Fruit fly (Drosophila melanogaster) Kc167 (cell line): ENCODE data around the gene CG42751.

Source experiments
- Myc ChIP-seq: fragments of >200 bp; optimal IDR thresholded peaks from 2 replicates; lab custom pipeline; 2017; ENCODE audit warnings: missing external identifiers
- Sin3A ChIP-seq: fragments of >200 bp; optimal IDR thresholded peaks from 2 replicates; lab custom pipeline; 2018; ENCODE audit warnings: missing external identifiers
- h ChIP-seq: fragments of >200 bp; optimal IDR thresholded peaks from 3 replicates; lab custom pipeline; 2018; ENCODE audit warnings: missing external identifiers
- insv ChIP-seq: fragments of >200 bp; optimal IDR thresholded peaks from 3 replicates; lab custom pipeline; 2018; ENCODE audit warnings: missing external identifiers
- psq ChIP-seq: fragments of >200 bp; optimal IDR thresholded peaks from 2 replicates; lab custom pipeline; 2017; ENCODE audit warnings: missing external identifiers
- ttk ChIP-seq: sonication (Bioruptor generic); optimal IDR thresholded peaks from 2 replicates; lab custom pipeline; 2017; ENCODE audit warnings: missing external identifiers

Gene CG42751

DNA sequence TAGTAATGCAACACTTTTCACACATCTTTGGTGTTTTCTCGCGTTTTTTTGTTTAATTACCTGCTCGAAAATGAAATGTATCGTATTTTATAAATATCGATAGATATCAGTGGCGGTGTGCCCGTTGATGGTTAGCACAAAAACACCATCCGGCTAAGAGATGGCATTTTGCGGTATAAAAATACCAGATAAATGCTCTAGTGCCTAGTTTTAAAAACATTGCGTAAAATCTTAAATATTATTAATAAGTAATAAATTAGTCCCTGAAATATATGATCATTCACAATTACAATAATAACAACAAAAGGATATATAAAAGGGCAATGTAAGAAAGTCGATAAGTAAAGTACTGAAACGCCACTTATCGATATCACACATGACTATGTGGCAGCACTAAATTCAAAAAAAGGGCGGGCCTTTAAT lies 39.6 kb upstream of the CG42751 start, which contains the start of gene CycY:
Gene CycY, minus strand, starts transcription at position 116 of the 423 bp plus-strand sequence.
- no peak for TF ChIP-seq Myc (lab: Kevin White, UChicago)
- TF ChIP-seq h = no peak
- no peak for TF ChIP-seq insv (lab: Kevin White, UChicago)
- no peak for TF ChIP-seq Sin3A (lab: Kevin White, UChicago)
- no peak for TF ChIP-seq psq (lab: Kevin White, UChicago)
- TF ChIP-seq ttk = no peak

DNA sequence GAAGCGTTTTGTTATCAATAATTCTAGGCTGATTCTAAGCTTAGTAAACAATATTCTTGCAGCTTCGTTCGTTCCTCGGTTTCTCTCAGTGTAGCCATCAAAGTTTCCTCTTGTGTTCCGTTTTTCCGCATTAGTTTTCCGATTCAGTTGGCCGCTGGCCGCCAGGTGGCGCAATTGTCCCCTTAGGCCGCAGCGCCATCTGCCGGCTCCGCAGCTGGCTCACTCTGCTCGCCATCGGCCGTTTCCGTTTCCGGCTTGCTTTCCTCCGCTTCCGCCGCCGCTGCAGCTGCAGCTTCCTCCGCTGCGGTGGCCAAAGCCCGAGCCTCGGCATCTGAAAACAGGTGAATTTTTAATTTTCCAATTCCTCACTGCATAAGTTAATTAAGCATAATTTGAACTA lies 36.9 kb upstream of the CG42751 start:
- TF ChIP-seq insv (lab: Kevin White, UChicago) = no peak
- TF ChIP-seq Sin3A (lab: Kevin White, UChicago) = no peak
- TF ChIP-seq psq (lab: Kevin White, UChicago) = no peak
- no peak for TF ChIP-seq ttk
- no peak for TF ChIP-seq Myc (lab: Kevin White, UChicago)
- peak; percentile 47 for TF ChIP-seq h

DNA sequence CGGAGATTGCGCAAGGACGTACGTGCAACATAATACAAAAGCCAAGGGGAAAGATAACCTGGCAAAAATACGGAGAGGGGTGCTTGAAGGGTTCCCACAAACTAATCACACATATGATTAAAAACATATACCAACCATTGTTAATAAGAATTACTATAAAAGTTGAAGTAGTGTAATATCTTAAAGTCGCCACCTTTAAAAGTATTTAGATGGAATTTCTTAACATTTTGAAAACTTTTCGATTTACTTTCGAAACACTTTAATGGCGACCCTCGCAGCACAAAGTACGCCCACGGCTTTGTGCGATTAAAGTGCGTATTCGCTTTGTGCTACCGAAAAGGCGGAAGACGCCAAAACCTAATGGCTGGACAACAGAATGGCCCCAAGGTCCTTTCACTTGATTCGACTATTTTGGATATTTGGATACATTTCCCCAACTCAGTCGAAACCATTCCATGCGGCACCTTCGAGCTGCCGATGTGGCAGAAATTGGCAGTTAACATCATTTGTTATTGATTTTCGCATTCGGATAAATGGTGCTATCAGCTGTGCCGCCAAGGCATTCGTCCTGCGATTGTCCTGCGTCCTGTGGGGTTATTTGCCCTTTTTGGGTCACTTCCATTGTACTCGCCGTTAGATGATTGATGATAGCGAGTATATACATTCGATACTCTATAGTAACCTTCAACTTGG lies 29.6 kb upstream of the CG42751 start:
- no peak for TF ChIP-seq h
- TF ChIP-seq Sin3A (lab: Kevin White, UChicago) = no peak
- TF ChIP-seq Myc (lab: Kevin White, UChicago) = no peak
- TF ChIP-seq ttk = no peak
- TF ChIP-seq insv (lab: Kevin White, UChicago) = no peak
- TF ChIP-seq psq (lab: Kevin White, UChicago) = no peak

DNA sequence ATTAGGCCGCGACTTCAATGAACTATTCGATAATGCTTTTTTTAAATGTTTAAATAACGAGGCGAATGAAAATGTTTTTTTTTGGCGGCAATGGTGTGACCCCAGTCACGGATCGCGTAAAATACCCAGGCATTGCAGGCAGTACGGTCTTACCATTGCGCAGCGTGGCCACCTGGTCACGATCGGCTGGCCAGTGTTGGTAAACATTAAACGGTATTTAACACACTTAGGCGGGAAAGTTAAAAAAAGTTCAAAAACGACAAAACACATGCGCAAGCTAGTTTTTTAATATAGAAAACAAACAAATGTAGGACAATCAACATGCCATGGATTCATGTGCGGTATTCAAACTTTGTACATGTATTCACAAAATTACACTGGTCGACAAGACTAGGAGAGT lies 24.0 kb upstream of the CG42751 start, which contains the start of gene esc:
Gene esc, minus strand, starts transcription at position 129 of the 400 bp plus-strand sequence.
- TF ChIP-seq insv (lab: Kevin White, UChicago) (no peak), h (no peak), psq (lab: Kevin White, UChicago) (no peak), Sin3A (lab: Kevin White, UChicago) (no peak), ttk (no peak), Myc (lab: Kevin White, UChicago) (no peak)

DNA sequence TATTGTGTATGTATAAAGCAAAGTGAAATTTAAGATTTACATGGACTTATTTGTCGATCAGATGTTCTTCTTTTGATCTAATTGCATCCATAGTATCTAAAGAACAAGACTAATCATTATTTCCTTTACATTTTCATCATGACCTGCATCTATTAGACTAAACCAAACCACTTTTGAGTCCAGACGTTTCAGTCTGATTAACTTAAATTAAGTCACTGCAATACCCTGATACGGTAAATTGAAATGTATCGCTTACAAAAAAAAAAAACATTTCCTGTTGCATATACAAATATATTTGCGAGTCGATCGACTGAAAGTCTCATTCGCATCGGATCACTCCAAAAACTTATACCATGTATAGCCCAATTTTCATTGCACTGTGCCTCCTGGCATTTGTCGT lies 19.4 kb upstream of the CG42751 start, which contains the start of gene CG45011:
Gene CG45011, plus strand, starts transcription at position 301 of the 400 bp plus-strand sequence.
- TF ChIP-seq ttk (no peak), insv (lab: Kevin White, UChicago) (no peak), Sin3A (lab: Kevin White, UChicago) (no peak), Myc (lab: Kevin White, UChicago) (no peak)

DNA sequence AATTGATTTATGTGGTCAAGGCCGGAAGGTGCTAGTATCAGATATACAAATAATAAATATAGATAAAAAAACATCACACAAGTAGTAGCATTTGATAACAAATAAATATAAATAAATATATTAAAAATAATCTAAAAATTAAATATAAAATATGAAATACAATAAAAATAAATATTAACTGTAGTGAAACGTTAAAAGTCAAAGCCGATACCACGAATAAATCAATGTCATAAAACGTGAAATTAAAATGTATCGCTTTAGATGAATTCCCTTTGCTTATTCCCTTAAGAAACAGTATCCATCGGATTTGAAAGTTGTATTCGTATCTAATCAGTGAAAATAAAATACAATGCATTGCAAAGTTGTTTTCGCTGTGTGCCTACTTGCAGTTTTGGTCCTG lies 18.9 kb upstream of the CG42751 start, which contains the start of gene CG45012:
Gene CG45012, plus strand, starts transcription at position 301 of the 400 bp plus-strand sequence.
- no peak for TF ChIP-seq Myc (lab: Kevin White, UChicago)
- no peak for TF ChIP-seq Sin3A (lab: Kevin White, UChicago)
- no peak for TF ChIP-seq h

DNA sequence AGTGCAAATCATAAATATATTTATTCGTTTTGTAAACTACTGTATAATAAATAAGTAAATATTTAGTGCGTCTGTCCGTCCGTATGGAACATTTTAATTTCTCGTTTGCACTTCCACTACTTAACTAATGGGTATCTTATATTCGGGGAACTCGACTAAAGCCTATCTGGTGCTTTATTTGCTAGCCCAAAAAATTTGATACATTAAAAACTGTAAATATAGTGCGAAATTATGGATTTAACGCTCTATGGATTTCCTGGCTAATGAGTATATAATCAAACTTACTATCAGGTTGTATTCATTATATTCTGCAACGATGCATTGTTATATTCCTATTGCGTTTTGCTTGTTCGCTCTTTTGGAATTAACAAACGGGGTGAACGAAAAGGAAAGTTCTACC lies 16.3 kb upstream of the CG42751 start, which contains the start of gene Sfp33A4:
Gene Sfp33A4, plus strand, starts transcription at position 301 of the 400 bp plus-strand sequence.
- no peak for TF ChIP-seq Sin3A (lab: Kevin White, UChicago)
- TF ChIP-seq insv (lab: Kevin White, UChicago) = no peak
- no peak for TF ChIP-seq h
- no peak for TF ChIP-seq psq (lab: Kevin White, UChicago)
- TF ChIP-seq ttk = no peak
- TF ChIP-seq Myc (lab: Kevin White, UChicago) = no peak

DNA sequence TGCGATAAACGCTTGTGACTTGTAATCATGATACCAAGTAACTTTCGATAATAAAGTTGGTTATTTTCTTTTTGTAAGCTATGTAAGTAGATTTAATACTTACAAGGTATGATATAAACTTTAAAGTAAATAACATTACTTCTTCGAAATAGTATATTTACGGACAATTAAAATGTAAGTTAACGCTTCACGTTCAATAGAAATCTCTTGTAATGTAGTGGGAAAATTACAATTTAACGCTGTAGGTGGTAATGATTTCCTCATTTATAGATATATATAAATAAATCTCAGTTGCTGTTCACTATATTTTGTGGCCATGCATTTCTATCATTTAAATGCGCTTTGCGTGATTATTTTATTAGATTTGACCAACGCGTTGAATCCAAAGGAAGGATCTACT lies 15.8 kb upstream of the CG42751 start, which contains the start of gene Sfp33A2:
Gene Sfp33A2, plus strand, starts transcription at position 301 of the 400 bp plus-strand sequence.
- TF ChIP-seq Sin3A (lab: Kevin White, UChicago) (no peak), ttk (no peak)

DNA sequence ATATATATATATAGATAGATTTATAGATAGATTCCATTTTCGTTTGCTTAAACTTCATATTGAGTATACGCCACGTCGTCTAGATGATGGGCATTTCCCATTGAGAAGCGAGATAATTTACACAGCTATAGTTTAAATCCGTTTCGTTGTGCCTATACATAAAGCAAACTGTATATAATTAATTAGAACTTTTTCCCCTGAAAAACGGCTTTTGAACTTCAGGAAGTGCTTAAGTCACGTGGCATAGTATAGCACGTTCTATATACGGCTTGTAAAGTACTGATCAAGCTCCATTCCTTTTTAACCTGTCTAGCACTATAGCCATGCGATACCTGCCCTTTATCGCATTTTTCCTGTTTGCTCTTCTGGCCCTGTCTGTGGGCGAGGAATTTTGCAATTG lies 13.6 kb upstream of the CG42751 start, which contains the start of gene Sfp33A3:
Gene Sfp33A3, plus strand, starts transcription at position 301 of the 400 bp plus-strand sequence.
- TF ChIP-seq psq (lab: Kevin White, UChicago) = no peak
- no peak for TF ChIP-seq h
- TF ChIP-seq Sin3A (lab: Kevin White, UChicago) = no peak
- TF ChIP-seq insv (lab: Kevin White, UChicago) = no peak
- no peak for TF ChIP-seq ttk
- no peak for TF ChIP-seq Myc (lab: Kevin White, UChicago)

DNA sequence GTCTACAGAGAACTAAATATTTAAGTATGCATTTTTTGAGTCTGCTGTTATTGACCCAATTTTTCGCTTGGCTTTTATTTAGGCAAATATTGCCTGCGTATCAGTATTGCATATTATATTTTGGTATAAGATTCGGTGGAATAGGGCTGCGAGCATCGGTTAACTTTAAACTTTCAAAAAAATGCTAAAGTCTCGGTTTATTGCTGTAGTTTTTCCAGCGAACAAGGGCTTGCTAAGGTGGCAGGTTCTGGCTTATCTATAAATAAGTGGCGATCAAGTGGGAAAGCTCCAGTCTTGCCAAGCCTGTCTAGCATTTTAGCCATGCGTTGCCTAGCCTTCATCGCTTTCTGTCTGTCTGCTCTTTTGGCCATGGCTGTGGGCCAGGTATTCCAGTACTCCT lies 12.8 kb upstream of the CG42751 start, which contains the start of gene CG31704:
Gene CG31704, plus strand, starts transcription at position 301 of the 400 bp plus-strand sequence.
- TF ChIP-seq Sin3A (lab: Kevin White, UChicago) (no peak), h (no peak), insv (lab: Kevin White, UChicago) (no peak), ttk (no peak), psq (lab: Kevin White, UChicago) (no peak), Myc (lab: Kevin White, UChicago) (no peak)

DNA sequence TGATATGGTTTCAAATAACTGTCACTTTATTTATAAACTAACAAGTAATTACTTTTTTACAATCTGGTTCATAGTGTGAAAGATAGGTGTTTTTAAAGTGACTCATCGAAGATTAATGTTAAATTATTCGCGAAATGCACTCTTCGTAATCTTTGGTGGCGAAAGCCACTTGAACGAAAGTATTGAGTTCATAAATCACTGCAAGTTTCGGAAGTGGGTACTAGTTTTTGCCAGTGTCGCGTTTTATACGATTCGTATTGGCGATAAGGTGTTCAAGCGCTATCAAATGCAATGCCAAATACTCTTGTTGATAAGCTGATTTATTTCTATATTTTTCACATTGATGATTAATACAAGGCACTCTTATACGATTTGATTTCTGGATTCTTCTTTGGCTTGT lies 11.7 kb upstream of the CG42751 start:
- TF ChIP-seq Sin3A (lab: Kevin White, UChicago) (no peak), h (no peak), insv (lab: Kevin White, UChicago) (no peak), psq (lab: Kevin White, UChicago) (no peak), Myc (lab: Kevin White, UChicago) (no peak), ttk (no peak)

DNA sequence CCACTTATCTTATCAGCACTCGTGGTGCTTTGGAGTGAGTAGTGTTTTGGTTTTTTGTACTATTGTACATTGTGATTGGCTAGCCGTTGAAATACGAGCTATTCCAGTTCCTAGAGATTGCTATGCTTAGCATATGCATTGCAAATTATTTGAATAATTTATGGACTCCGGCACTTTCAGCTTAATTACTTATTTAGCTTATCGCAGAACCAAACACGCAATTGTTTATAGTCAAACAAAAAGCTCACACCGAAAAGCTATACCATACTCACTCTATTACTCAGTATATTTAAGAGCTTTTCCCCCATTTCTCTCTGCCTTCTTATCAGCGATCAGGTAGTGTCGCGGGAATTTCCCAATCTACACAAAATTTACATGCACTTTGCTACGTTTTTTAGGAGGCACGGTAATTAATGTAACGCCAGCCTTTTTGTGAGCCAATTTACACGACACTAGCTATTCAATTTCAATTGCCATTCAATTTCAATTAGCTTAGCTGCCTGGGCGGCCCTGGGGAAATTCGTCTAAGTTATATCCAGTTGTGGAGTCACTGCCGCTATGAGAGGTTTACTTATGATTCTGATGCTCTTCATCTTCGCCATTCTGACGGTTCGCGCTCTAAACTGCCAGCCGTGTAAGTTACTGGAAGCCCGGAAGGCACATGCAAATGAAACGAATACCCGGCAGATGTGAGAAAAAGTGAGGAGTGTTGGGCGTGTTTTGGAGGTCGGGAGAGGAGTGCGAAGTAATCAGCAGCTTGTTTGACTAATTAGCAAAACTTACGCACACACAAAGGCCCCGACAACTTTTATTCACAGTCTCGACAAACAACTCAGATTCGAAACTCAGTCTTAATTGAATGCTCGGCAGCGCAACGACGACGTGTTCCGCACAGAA lies 10.7 kb upstream of the CG42751 start, which contains the start of the genes CG44008, CG14933, CG46426 and CG42486:
Gene CG44008, minus strand, starts transcription at position 155 of the 897 bp plus-strand sequence.
Gene CG14933, plus strand, starts transcription at position 538 of the 897 bp plus-strand sequence.
Gene CG46426, plus strand, starts transcription at position 538 of the 897 bp plus-strand sequence.
Gene CG42486, plus strand, starts transcription at position 847 of the 897 bp plus-strand sequence.
- TF ChIP-seq Sin3A (lab: Kevin White, UChicago) = no peak
- TF ChIP-seq insv (lab: Kevin White, UChicago) = no peak
- no peak for TF ChIP-seq Myc (lab: Kevin White, UChicago)
- TF ChIP-seq psq (lab: Kevin White, UChicago) = no peak
- TF ChIP-seq h = no peak
- TF ChIP-seq ttk = no peak
